Worm (Caenorhabditis elegans) whole organism, L2 larva: Measurements from ENCODE around the gene str-129.

Experiments used
- egl-27 ChIP-seq: sonication (generic microtip); optimal IDR thresholded peaks from 3 replicates; lab custom pipeline; 2017; ENCODE audit warnings: missing biosample characterization, missing genetic modification reagents, missing genetic modification characterization
- elt-3 ChIP-seq: sonication (generic microtip); optimal IDR thresholded peaks from 2 replicates; lab custom pipeline; 2017; ENCODE audit warnings: missing biosample characterization, missing genetic modification characterization
- lin-39 ChIP-seq: fragments of 150-350 bp; optimal IDR thresholded peaks from 2 replicates; lab custom pipeline; 2014; ENCODE audit warnings: missing biosample characterization, missing genetic modification reagents, missing genetic modification characterization
- unc-39 ChIP-seq: fragments of 150-350 bp; optimal IDR thresholded peaks from 2 replicates; lab custom pipeline; 2014; ENCODE audit warnings: missing biosample characterization, missing genetic modification characterization
- unc-62 ChIP-seq: fragments of 150-350 bp; optimal IDR thresholded peaks from 2 replicates; lab custom pipeline; 2014; ENCODE audit warnings: missing biosample characterization, missing genetic modification reagents, missing genetic modification characterization

DNA sequence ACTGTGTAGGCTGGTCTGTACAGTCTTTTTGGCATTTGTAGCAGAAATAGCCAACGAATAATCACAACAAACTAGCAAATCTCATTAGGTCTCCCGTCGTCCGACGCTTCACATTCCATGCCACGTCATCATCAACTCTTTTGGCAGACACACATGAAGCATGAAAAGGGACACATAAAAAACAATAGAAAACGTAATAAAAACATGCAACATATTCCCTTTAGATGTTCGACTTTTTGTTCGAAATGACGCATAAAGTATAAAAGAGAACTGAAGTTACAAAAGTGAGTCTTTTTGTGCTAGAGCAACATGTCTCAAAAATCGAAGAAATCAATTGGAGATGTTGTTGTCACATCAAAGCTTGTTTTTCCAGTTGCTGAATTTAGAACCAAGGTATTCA, 40.4 kb downstream of the str-129 start, which contains the start of gene sth-1:
- TF ChIP-seq lin-39 (no peak), elt-3 (tag; lab: Kevin White, UChicago) (no peak), egl-27 (tag; lab: Kevin White, UChicago) (no peak), unc-39 (no peak), unc-62 (GFP tag; lab: Kevin White, UChicago) (no peak)
